Worm (Caenorhabditis elegans) whole organism, young adult: ENCODE measurements around the gene szy-20.

ENCODE experiments used
- B0019.2 ChIP-seq: fragments of 200-800 bp; sonication (Bioruptor generic); conservative IDR thresholded peaks from 2 replicates; pipeline ENCODE4 v1.3.6; 2022; ENCODE audit warnings: missing genetic modification reagents, missing genetic modification characterization, missing compliant biosample characterization
- B0336.3 ChIP-seq: fragments of 200-800 bp; sonication (Bioruptor generic); IDR thresholded peaks from 2 replicates; pipeline ENCODE4 v1.3.6; 2022; ENCODE audit warnings: missing genetic modification characterization, missing compliant biosample characterization
- C17E4.6 ChIP-seq: fragments of 200-800 bp; sonication (Bioruptor generic); IDR thresholded peaks from 2 replicates; pipeline ENCODE4 v1.3.6; 2022; ENCODE audit warnings: missing genetic modification reagents, missing genetic modification characterization, missing compliant biosample characterization
- F10E7.11 ChIP-seq: sonication (generic microtip); optimal IDR thresholded peaks from 2 replicates; lab custom pipeline; 2017; ENCODE audit warnings: mild to moderate bottlenecking, missing genetic modification characterization, moderate library complexity, missing compliant biosample characterization
- F33H1.4 ChIP-seq: fragments of 200-800 bp; sonication (Bioruptor generic); IDR thresholded peaks from 2 replicates; pipeline ENCODE4 v1.3.6; 2022; ENCODE audit warnings: missing genetic modification reagents, missing genetic modification characterization, missing compliant biosample characterization
- F39B2.1 ChIP-seq: fragments of 200-800 bp; sonication (Bioruptor generic); IDR thresholded peaks from 2 replicates; pipeline ENCODE4 v1.3.6; 2022; ENCODE audit warnings: missing genetic modification reagents, missing genetic modification characterization, missing compliant biosample characterization
- F49E8.2 ChIP-seq: sonication (generic microtip); optimal IDR thresholded peaks from 3 replicates; lab custom pipeline; 2017; ENCODE audit warnings: missing genetic modification characterization, mild to moderate bottlenecking, missing compliant biosample characterization, antibody characterized with exemption, moderate library complexity; ENCODE audit not compliant: insufficient read depth
- F52B5.7 ChIP-seq: sonication (generic microtip); optimal IDR thresholded peaks from 2 replicates; lab custom pipeline; 2016; ENCODE audit warnings: mild to moderate bottlenecking, missing genetic modification characterization, missing compliant biosample characterization
- K11D2.4 ChIP-seq: fragments of 200-800 bp; sonication (Bioruptor generic); IDR thresholded peaks from 2 replicates; pipeline ENCODE4 v1.3.6; 2022; ENCODE audit warnings: missing genetic modification reagents, missing genetic modification characterization, missing compliant biosample characterization
- K12H6.12 ChIP-seq: fragments of 200-800 bp; sonication (Bioruptor generic); optimal IDR thresholded peaks from 2 replicates; lab custom pipeline; 2018; ENCODE audit warnings: mild to moderate bottlenecking, missing genetic modification characterization, missing compliant biosample characterization
- Y53G8AR.9 ChIP-seq: fragments of 200-800 bp; sonication (Bioruptor generic); conservative IDR thresholded peaks from 2 replicates; pipeline ENCODE4 v1.3.6; 2022; ENCODE audit warnings: missing genetic modification reagents, missing genetic modification characterization, missing compliant biosample characterization
- Y56A3A.18 ChIP-seq: fragments of 200-800 bp; sonication (Bioruptor generic); IDR thresholded peaks from 2 replicates; pipeline ENCODE4 v1.3.6; 2022; ENCODE audit warnings: missing genetic modification reagents, missing genetic modification characterization, missing compliant biosample characterization
- Y67H2A.10 ChIP-seq: fragments of 200-800 bp; sonication (Bioruptor generic); conservative IDR thresholded peaks from 2 replicates; pipeline ENCODE4 v1.3.6; 2022; ENCODE audit warnings: missing genetic modification reagents, missing genetic modification characterization, missing compliant biosample characterization
- akir-1 ChIP-seq: fragments of 200-800 bp; sonication (Bioruptor generic); optimal IDR thresholded peaks from 2 replicates; lab custom pipeline; 2018; ENCODE audit warnings: mild to moderate bottlenecking, missing genetic modification characterization, moderate library complexity, missing compliant biosample characterization
- athp-1 ChIP-seq: sonication (generic microtip); optimal IDR thresholded peaks from 2 replicates; lab custom pipeline; 2017; ENCODE audit warnings: mild to moderate bottlenecking, missing genetic modification characterization, missing compliant biosample characterization
- cebp-1 ChIP-seq, 2 experiments: fragments of 200-800 bp in 1 of 2; sonication (Bioruptor generic) in 1 of 2; sonication (generic microtip) in 1 of 2; IDR thresholded peaks in 1 of 2; optimal IDR thresholded peaks in 1 of 2; 2 replicates each; pipeline versions ENCODE4 v1.3.6 to Lab custom; 2017 to 2022; ENCODE audit warnings: missing compliant biosample characterization in 2 of 2, missing genetic modification characterization in 2 of 2, mild to moderate bottlenecking in 1 of 2, missing genetic modification reagents in 1 of 2, moderate library complexity in 1 of 2
- cebp-2 ChIP-seq: fragments of 200-800 bp; sonication (Bioruptor generic); IDR thresholded peaks from 2 replicates; pipeline ENCODE4 v1.3.6; 2022; ENCODE audit warnings: missing genetic modification characterization, missing compliant biosample characterization
- dpff-1 ChIP-seq: sonication (generic microtip); optimal IDR thresholded peaks from 2 replicates; lab custom pipeline; 2017; ENCODE audit warnings: mild to moderate bottlenecking, missing genetic modification characterization, missing compliant biosample characterization
- dpl-1 ChIP-seq: fragments of 150-350 bp; optimal IDR thresholded peaks from 2 replicates; lab custom pipeline; 2014; ENCODE audit warnings: missing biosample characterization, missing genetic modification reagents, missing genetic modification characterization
- ets-4 ChIP-seq: fragments of 200-800 bp; sonication (Bioruptor generic); optimal IDR thresholded peaks from 2 replicates; lab custom pipeline; 2018; ENCODE audit warnings: mild to moderate bottlenecking, missing genetic modification characterization, missing compliant biosample characterization
- him-1 ChIP-seq: sonication (generic microtip); optimal IDR thresholded peaks from 2 replicates; lab custom pipeline; 2016; ENCODE audit warnings: missing genotype, missing genetic modification reagents, missing genetic modification characterization, missing compliant biosample characterization
- hsf-1 ChIP-seq: fragments of 200-800 bp; sonication (Bioruptor generic); IDR thresholded peaks from 2 replicates; pipeline ENCODE4 v1.3.6; 2022; ENCODE audit warnings: missing genetic modification reagents, missing genetic modification characterization, missing compliant biosample characterization
- lag-1 ChIP-seq: fragments of 200-800 bp; sonication (Bioruptor generic); IDR thresholded peaks from 2 replicates; pipeline ENCODE4 v1.3.6; 2022; ENCODE audit warnings: missing genetic modification reagents, missing genetic modification characterization, missing compliant biosample characterization
- let-526 ChIP-seq: fragments of 200-800 bp; sonication (Bioruptor generic); IDR thresholded peaks from 2 replicates; pipeline ENCODE4 v1.3.6; 2022; ENCODE audit warnings: missing genetic modification reagents, missing genetic modification characterization, missing compliant biosample characterization
- let-607 ChIP-seq, 2 experiments: fragments of 200-800 bp in 1 of 2; sonication (Bioruptor generic) in 1 of 2; sonication (generic microtip) in 1 of 2; optimal IDR thresholded peaks; 2 replicates each; lab custom pipeline; 2016 to 2018; ENCODE audit warnings: mild to moderate bottlenecking in 2 of 2, missing compliant biosample characterization in 2 of 2, missing genetic modification characterization in 2 of 2, moderate library complexity in 2 of 2, missing genotype in 1 of 2
- lin-54 ChIP-seq: fragments of 200-800 bp; sonication (Bioruptor generic); optimal IDR thresholded peaks from 2 replicates; lab custom pipeline; 2018; ENCODE audit warnings: mild to moderate bottlenecking, missing genetic modification characterization, missing compliant biosample characterization
- lir-1 ChIP-seq: fragments of 200-800 bp; sonication (Bioruptor generic); conservative IDR thresholded peaks from 2 replicates; pipeline ENCODE4 v1.3.6; 2022; ENCODE audit warnings: missing genetic modification reagents, missing genetic modification characterization, missing compliant biosample characterization
- lsl-1 ChIP-seq: fragments of 200-800 bp; sonication (Bioruptor generic); optimal IDR thresholded peaks from 2 replicates; lab custom pipeline; 2018; ENCODE audit warnings: mild to moderate bottlenecking, missing genetic modification characterization, moderate library complexity, missing compliant biosample characterization
- lsy-27 ChIP-seq: sonication (generic microtip); optimal IDR thresholded peaks from 2 replicates; lab custom pipeline; 2017; ENCODE audit warnings: missing genetic modification characterization, mild to moderate bottlenecking, missing compliant biosample characterization, antibody characterized with exemption, missing genotype, borderline replicate concordance; ENCODE audit not compliant: insufficient read depth
- madf-10 ChIP-seq: sonication (generic microtip); optimal IDR thresholded peaks from 2 replicates; lab custom pipeline; 2016; ENCODE audit warnings: mild to moderate bottlenecking, missing genetic modification characterization, missing compliant biosample characterization
- madf-6 ChIP-seq: fragments of 200-800 bp; sonication (Bioruptor generic); IDR thresholded peaks from 2 replicates; pipeline ENCODE4 v1.3.6; 2022; ENCODE audit warnings: missing genetic modification reagents, missing genetic modification characterization, missing compliant biosample characterization
- mcd-1 ChIP-seq: fragments of 200-800 bp; sonication (Bioruptor generic); IDR thresholded peaks from 2 replicates; pipeline ENCODE4 v1.3.6; 2022; ENCODE audit warnings: missing genetic modification reagents, missing genetic modification characterization, missing compliant biosample characterization
- nfyb-1 ChIP-seq: fragments of 200-800 bp; sonication (Bioruptor generic); IDR thresholded peaks from 2 replicates; pipeline ENCODE4 v1.3.6; 2022; ENCODE audit warnings: missing genetic modification reagents, missing genetic modification characterization, missing compliant biosample characterization
- nhr-27 ChIP-seq: fragments of 200-800 bp; sonication (Bioruptor generic); optimal IDR thresholded peaks from 2 replicates; lab custom pipeline; 2018; ENCODE audit warnings: mild to moderate bottlenecking, missing genetic modification characterization, moderate library complexity, missing compliant biosample characterization
- nhr-80 ChIP-seq: sonication (generic microtip); optimal IDR thresholded peaks from 2 replicates; lab custom pipeline; 2016; ENCODE audit warnings: missing genetic modification characterization, missing compliant biosample characterization
- rpc-1 ChIP-seq, 2 experiments: fragments of 150-350 bp in 1 of 2; sonication (generic microtip) in 1 of 2; optimal IDR thresholded peaks; 2 replicates each; lab custom pipeline; 2014 to 2018; ENCODE audit warnings: missing biosample characterization in 1 of 2, missing genetic modification characterization in 1 of 2, missing genetic modification reagents in 1 of 2, missing genotype in 1 of 2
- snpc-1.1 ChIP-seq: sonication (generic microtip); optimal IDR thresholded peaks from 2 replicates; lab custom pipeline; 2017; ENCODE audit warnings: missing genetic modification characterization, mild to moderate bottlenecking, missing compliant biosample characterization, antibody characterized with exemption, moderate library complexity, missing genotype, missing genetic modification reagents; ENCODE audit not compliant: insufficient read depth
- snpc-3.4 ChIP-seq: sonication (generic microtip); optimal IDR thresholded peaks from 2 replicates; lab custom pipeline; 2017; ENCODE audit warnings: missing genetic modification characterization, mild to moderate bottlenecking, missing compliant biosample characterization, antibody characterized with exemption, moderate library complexity, missing genotype, missing genetic modification reagents
- snpc-4 ChIP-seq, 5 experiments: fragments of 150-350 bp in 1 of 5; sonication (generic microtip) in 4 of 5; optimal IDR thresholded peaks; 2 replicates each; lab custom pipeline; 2014 to 2018; ENCODE audit warnings: missing genetic modification characterization in 5 of 5, missing biosample characterization in 3 of 5, antibody characterized with exemption in 2 of 5, mild to moderate bottlenecking in 2 of 5, missing compliant biosample characterization in 2 of 5, missing genotype in 2 of 5, moderate library complexity in 2 of 5, missing genetic modification reagents in 1 of 5
- somi-1 ChIP-seq: fragments of 200-800 bp; sonication (Bioruptor generic); optimal IDR thresholded peaks from 2 replicates; lab custom pipeline; 2018; ENCODE audit warnings: mild to moderate bottlenecking, missing genetic modification characterization, missing compliant biosample characterization
- tbp1 ChIP-seq: fragments of 200-800 bp; sonication (Bioruptor generic); optimal IDR thresholded peaks from 2 replicates; lab custom pipeline; 2018; ENCODE audit warnings: mild to moderate bottlenecking, missing genetic modification characterization, missing compliant biosample characterization
- zim-3 ChIP-seq: sonication (generic microtip); optimal IDR thresholded peaks from 2 replicates; lab custom pipeline; 2017; ENCODE audit warnings: mild to moderate bottlenecking, missing genetic modification characterization, moderate library complexity, missing compliant biosample characterization
- ztf-22 ChIP-seq: fragments of 200-800 bp; sonication (Bioruptor generic); optimal IDR thresholded peaks from 2 replicates; lab custom pipeline; 2018; ENCODE audit warnings: mild to moderate bottlenecking, missing genetic modification characterization, moderate library complexity, missing compliant biosample characterization

szy-20 gene

DNA sequence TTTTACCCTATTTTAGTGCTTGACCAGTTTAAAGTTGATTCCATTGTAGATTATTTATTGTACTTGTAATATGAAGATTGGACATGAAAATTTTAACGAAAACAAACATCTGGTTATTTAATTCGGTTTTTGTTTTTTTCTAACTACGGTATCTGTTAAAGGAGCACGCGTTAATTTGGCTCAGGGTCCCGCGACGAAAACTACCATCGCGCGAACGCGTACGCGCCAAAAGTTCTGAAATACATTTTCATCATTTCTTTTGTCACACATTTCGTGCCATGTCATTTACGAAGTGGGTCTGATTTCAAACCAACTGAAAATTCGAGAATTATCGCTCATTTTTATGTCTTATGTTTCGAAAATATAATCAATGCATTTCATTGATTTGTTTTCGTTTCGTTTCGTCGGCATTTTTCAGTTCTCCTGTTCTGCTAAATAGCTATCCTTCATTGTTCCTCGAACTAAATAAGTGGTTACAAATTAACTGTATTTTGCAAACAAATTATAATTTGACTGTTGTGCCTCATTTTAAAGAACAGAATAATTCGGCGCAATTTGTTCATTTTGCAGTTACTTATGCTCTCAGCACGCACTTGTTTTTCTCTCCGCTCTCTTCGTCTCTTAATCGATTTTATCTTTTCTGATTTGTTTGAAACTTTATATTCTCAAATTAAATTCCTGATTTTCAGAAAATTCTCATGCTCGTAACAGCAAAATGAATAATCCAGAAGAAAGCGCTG is 35.3 kb downstream of the szy-20 start, which contains the start of gene T21B10.3:
T21B10.3 (plus strand) TSS at position 690 of the 740 bp plus-strand sequence.
- TF ChIP-seq madf-6 (GFP tag; lab: Robert Waterston, UW) (peak; percentile 99), cebp-1 (GFP tag; IDR thresholded peaks at IDR 0.05; lab: Robert Waterston, UW) (peak; percentile 30; the same call in 1 of the 2 replicates), cebp-1 (tag; optimal IDR thresholded peaks at IDR 0.05; lab: Kevin White, UChicago) (peak; percentile 68), nhr-27 (tag; lab: Kevin White, UChicago) (peak; percentile 28), let-526 (GFP tag; lab: Robert Waterston, UW) (peak; percentile 44; the same call in 1 of the 2 replicates), hsf-1 (GFP tag; lab: Robert Waterston, UW) (peak; percentile 91), C17E4.6 (peak; percentile 86), athp-1 (peak; percentile 90), cebp-2 (GFP tag; lab: Robert Waterston, UW) (no peak), madf-10 (peak; percentile 62), F49E8.2 (tag; lab: Kevin White, UChicago) (peak; percentile 94), K12H6.12 (tag; lab: Kevin White, UChicago) (no peak), F52B5.7 (peak; percentile 89), mcd-1 (GFP tag; lab: Robert Waterston, UW) (peak; percentile 79), lsy-27 (no peak), nhr-80 (tag; lab: Kevin White, UChicago) (peak; percentile 14), lag-1 (no peak), Y56A3A.18 (GFP tag; lab: Robert Waterston, UW) (peak; percentile 90), dpl-1 (GFP tag; lab: Kevin White, UChicago) (peak; percentile 95), somi-1 (GFP tag; lab: Kevin White, UChicago) (peak; percentile 36), F39B2.1 (GFP tag; lab: Robert Waterston, UW) (0 out of 2 replicates have a peak, but pooled peaks have one; percentile 32), him-1 (peak; percentile 72), let-607 (tag; optimal IDR thresholded peaks at IDR 0.05; lab: Kevin White, UChicago) (peak; percentile 25 to 35), tbp1 (GFP tag; lab: Kevin White, UChicago) (peak; percentile 72), lin-54 (GFP tag; lab: Kevin White, UChicago) (peak; percentile 90), F33H1.4 (GFP tag; lab: Robert Waterston, UW) (peak; percentile 99), dpff-1 (tag; lab: Kevin White, UChicago) (peak; percentile 54), lsl-1 (GFP tag; lab: Kevin White, UChicago) (peak; percentile 100), nfyb-1 (peak; percentile 73; the same call in 1 of the 2 replicates), zim-3 (tag; lab: Kevin White, UChicago) (peak; percentile 61), snpc-1.1 (tag; lab: Kevin White, UChicago) (peak; percentile 61), B0019.2 (GFP tag; lab: Robert Waterston, UW) (peak; percentile 89), F10E7.11 (tag; lab: Kevin White, UChicago) (no peak), K11D2.4 (GFP tag; lab: Robert Waterston, UW) (peak; percentile 53; the same call in 1 of the 2 replicates), ets-4 (GFP tag; lab: Kevin White, UChicago) (peak; percentile 54), snpc-3.4 (tag; lab: Kevin White, UChicago) (peak; percentile 93), ztf-22 (no peak), rpc-1 (optimal IDR thresholded peaks at IDR 0.05; lab: Kevin White, UChicago) (no peak), rpc-1 (tag; optimal IDR thresholded peaks at IDR 0.05; lab: Kevin White, UChicago) (peak; percentile 15), Y67H2A.10 (GFP tag; lab: Robert Waterston, UW) (peak; percentile 62; the same call in 1 of the 2 replicates), B0336.3 (GFP tag; lab: Robert Waterston, UW) (peak; percentile 93), Y53G8AR.9 (GFP tag; lab: Robert Waterston, UW) (peak; percentile 96), akir-1 (GFP tag; lab: Kevin White, UChicago) (no peak), snpc-4 (GFP tag; optimal IDR thresholded peaks at IDR 0.05; lab: Kevin White, UChicago) (peak; percentile 72), snpc-4 (tag; optimal IDR thresholded peaks at IDR 0.05; lab: Kevin White, UChicago) (peak; percentile 7 to 72 (median 65)), lir-1 (GFP tag; lab: Robert Waterston, UW) (peak; percentile 81)
